Fruit fly (Drosophila melanogaster) Kc167 (cell line): ENCODE measurements around the gene H.

ENCODE experiments used
- Myc ChIP-seq: fragments of >200 bp; optimal IDR thresholded peaks from 2 replicates; lab custom pipeline; 2017; ENCODE audit warnings: missing external identifiers
- Sin3A ChIP-seq: fragments of >200 bp; optimal IDR thresholded peaks from 2 replicates; lab custom pipeline; 2018; ENCODE audit warnings: missing external identifiers
- h ChIP-seq: fragments of >200 bp; optimal IDR thresholded peaks from 3 replicates; lab custom pipeline; 2018; ENCODE audit warnings: missing external identifiers
- insv ChIP-seq: fragments of >200 bp; optimal IDR thresholded peaks from 3 replicates; lab custom pipeline; 2018; ENCODE audit warnings: missing external identifiers
- psq ChIP-seq: fragments of >200 bp; optimal IDR thresholded peaks from 2 replicates; lab custom pipeline; 2017; ENCODE audit warnings: missing external identifiers
- ttk ChIP-seq: sonication (Bioruptor generic); optimal IDR thresholded peaks from 2 replicates; lab custom pipeline; 2017; ENCODE audit warnings: missing external identifiers

The H gene

dm6 chr3R:20652350-20652749 is 30.6 kb downstream of the H start, which contains the start of gene GluRIID:
TSS of gene GluRIID (minus strand) at chr3R:20652450.
- no peak for TF ChIP-seq Sin3A
- TF ChIP-seq h (lab: Kevin White, UChicago), result no peak
- TF ChIP-seq ttk (lab: Kevin White, UChicago), result no peak
- TF ChIP-seq insv (lab: Kevin White, UChicago), result no peak
- TF ChIP-seq psq, result no peak
- TF ChIP-seq Myc (lab: Kevin White, UChicago), result no peak

DNA sequence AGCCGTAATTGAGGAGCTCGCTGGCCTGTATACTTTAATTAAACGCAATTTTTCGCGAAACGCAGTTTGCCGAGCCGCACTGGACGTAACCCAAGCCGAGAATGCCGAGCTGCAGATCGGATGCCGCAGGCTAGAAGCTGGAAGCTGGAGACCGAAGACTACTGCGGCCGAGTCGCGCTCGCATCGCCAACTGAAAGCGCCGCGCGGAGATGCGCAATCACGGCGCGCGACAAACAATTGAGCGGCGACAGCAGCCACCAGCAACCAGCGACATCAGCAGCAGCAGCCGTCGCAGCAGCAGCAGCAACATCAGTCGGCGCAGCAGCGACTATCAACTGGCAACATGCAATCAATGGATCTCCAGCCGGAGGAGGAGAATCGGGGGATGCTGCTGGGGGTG is 34.9 kb downstream of the H start:
- no peak for TF ChIP-seq insv (lab: Kevin White, UChicago)
- no peak for TF ChIP-seq Sin3A
- TF ChIP-seq Myc (lab: Kevin White, UChicago), result no peak
- TF ChIP-seq ttk (lab: Kevin White, UChicago), result no peak
- no peak for TF ChIP-seq h (lab: Kevin White, UChicago)
- no peak for TF ChIP-seq psq

- TF ChIP-seq psq (no peak), h (lab: Kevin White, UChicago) (no peak)
These were observed 38.1 kb downstream of the H start, which contains the start of gene Nep4 for dm6 chr3R:20659804-20660203. TSS of gene Nep4 (minus strand) at chr3R:20659904.

DNA sequence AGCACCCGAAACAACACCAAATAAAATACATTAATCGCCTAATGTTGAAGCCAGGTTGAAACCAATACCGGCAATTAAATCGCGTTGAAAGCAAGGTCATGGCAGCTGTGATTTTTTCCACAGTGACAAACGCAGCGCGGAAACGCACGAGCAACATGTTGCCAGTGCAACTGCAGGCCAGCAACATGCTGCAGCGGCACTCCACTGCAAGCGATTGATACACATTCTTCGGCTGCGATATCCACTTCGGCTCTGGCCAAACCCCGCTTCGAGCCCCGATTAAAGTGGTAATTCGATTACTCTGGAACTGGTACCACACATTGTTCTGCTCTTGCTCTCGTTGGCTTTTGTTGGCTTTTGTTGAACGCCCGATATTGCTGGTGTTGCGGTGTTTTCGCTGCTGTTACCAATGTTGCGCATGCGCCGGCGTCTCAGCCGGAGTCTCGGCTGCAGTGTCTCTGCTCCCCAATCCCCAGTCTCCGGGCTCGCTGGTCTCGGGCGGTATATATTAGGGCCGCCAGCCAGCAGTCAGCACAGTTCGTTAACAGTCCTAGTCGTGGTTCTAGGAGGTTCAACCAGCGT is 47.4 kb downstream of the H start, which contains the start of gene Cpr92F:
Gene Cpr92F, plus strand, starts transcription at position 532 of the 582 bp plus-strand sequence.
- TF ChIP-seq ttk (lab: Kevin White, UChicago) (no peak), psq (no peak), insv (lab: Kevin White, UChicago) (no peak), Sin3A (no peak), h (lab: Kevin White, UChicago) (no peak), Myc (lab: Kevin White, UChicago) (no peak)

- no peak for TF ChIP-seq psq
- no peak for TF ChIP-seq ttk (lab: Kevin White, UChicago)
- no peak for TF ChIP-seq insv (lab: Kevin White, UChicago)
- no peak for TF ChIP-seq h (lab: Kevin White, UChicago)
- no peak for TF ChIP-seq Myc (lab: Kevin White, UChicago)
- no peak for TF ChIP-seq Sin3A
These were observed 54.0 kb downstream of the H start for dm6 chr3R:20675772-20676171.

DNA sequence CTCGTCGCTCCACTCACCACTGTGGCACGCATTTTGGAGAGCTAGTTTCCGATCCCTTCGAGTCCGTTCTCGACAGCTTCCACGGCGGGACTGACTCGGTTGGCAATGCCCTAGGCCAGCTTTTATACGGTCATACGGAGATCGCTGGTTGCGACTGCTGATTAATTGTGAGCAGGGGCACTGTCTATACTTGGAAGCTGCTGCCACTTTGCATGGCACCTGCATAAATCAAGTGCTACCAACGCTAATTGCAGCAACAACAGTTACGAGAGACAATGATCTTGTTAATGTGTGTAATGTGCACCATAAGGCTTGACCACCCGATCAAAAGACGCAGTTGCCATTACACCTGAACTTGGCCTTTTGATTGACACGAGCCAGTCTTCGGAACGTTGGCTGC is 55.5 kb downstream of the H start, which contains the start of gene CG4000:
Gene CG4000, minus strand, starts transcription at position 101 of the 400 bp plus-strand sequence.
- TF ChIP-seq h (lab: Kevin White, UChicago) (no peak), Sin3A (no peak), insv (lab: Kevin White, UChicago) (no peak), Myc (lab: Kevin White, UChicago) (no peak), ttk (lab: Kevin White, UChicago) (no peak), psq (no peak)
